Worm (Caenorhabditis elegans) whole organism, young adult: Measurements from ENCODE around the gene T27E4.7.

Source experiments
- B0019.2 ChIP-seq: fragments of 200-800 bp; sonication (Bioruptor generic); conservative IDR thresholded peaks from 2 replicates; pipeline ENCODE4 v1.3.6; 2022; ENCODE audit warnings: missing genetic modification reagents, missing genetic modification characterization, missing compliant biosample characterization
- C06A6.2 ChIP-seq: fragments of 200-800 bp; sonication (Bioruptor generic); conservative IDR thresholded peaks from 2 replicates; pipeline ENCODE4 v1.3.6; 2022; ENCODE audit warnings: missing genetic modification characterization, missing compliant biosample characterization
- F33H1.4 ChIP-seq: fragments of 200-800 bp; sonication (Bioruptor generic); IDR thresholded peaks from 2 replicates; pipeline ENCODE4 v1.3.6; 2022; ENCODE audit warnings: missing genetic modification reagents, missing genetic modification characterization, missing compliant biosample characterization
- F37B4.10 ChIP-seq: fragments of 200-800 bp; sonication (Bioruptor generic); IDR thresholded peaks from 2 replicates; pipeline ENCODE4 v1.3.6; 2022; ENCODE audit warnings: missing genetic modification characterization, missing compliant biosample characterization
- F49E8.2 ChIP-seq: sonication (generic microtip); optimal IDR thresholded peaks from 3 replicates; lab custom pipeline; 2017; ENCODE audit warnings: missing genetic modification characterization, mild to moderate bottlenecking, missing compliant biosample characterization, antibody characterized with exemption, moderate library complexity; ENCODE audit not compliant: insufficient read depth
- F57A8.1 ChIP-seq: fragments of 200-800 bp; sonication (Bioruptor generic); optimal IDR thresholded peaks from 2 replicates; lab custom pipeline; 2018; ENCODE audit warnings: mild to moderate bottlenecking, missing genetic modification characterization, moderate library complexity, missing compliant biosample characterization
- F57C9.4 ChIP-seq: sonication (generic microtip); optimal IDR thresholded peaks from 2 replicates; lab custom pipeline; 2017; ENCODE audit warnings: mild to moderate bottlenecking, missing genetic modification characterization, missing compliant biosample characterization
- T26A5.8 ChIP-seq: sonication (generic microtip); optimal IDR thresholded peaks from 2 replicates; lab custom pipeline; 2016; ENCODE audit warnings: missing genetic modification characterization, missing compliant biosample characterization
- Y53F4B.3 ChIP-seq: fragments of 200-800 bp; sonication (Bioruptor generic); IDR thresholded peaks from 2 replicates; pipeline ENCODE4 v1.3.6; 2022; ENCODE audit warnings: missing genetic modification reagents, missing genetic modification characterization, missing compliant biosample characterization
- Y56A3A.18 ChIP-seq: fragments of 200-800 bp; sonication (Bioruptor generic); IDR thresholded peaks from 2 replicates; pipeline ENCODE4 v1.3.6; 2022; ENCODE audit warnings: missing genetic modification reagents, missing genetic modification characterization, missing compliant biosample characterization
- ZK185.1 ChIP-seq: sonication (generic microtip); optimal IDR thresholded peaks from 2 replicates; lab custom pipeline; 2016; ENCODE audit warnings: mild to moderate bottlenecking, missing genetic modification characterization, missing compliant biosample characterization; ENCODE audit not compliant: poor library complexity, severe bottlenecking
- ama-1 ChIP-seq, 3 experiments: fragments of 150-350 bp in 1 of 3; sonication (generic microtip) in 2 of 3; optimal IDR thresholded peaks; 2 replicates each; lab custom pipeline; 2014 to 2018; ENCODE audit warnings: missing biosample characterization in 2 of 3, missing genetic modification characterization in 2 of 3, missing genetic modification reagents in 2 of 3
- aptf-2 ChIP-seq: fragments of 200-800 bp; sonication (Bioruptor generic); conservative IDR thresholded peaks from 2 replicates; pipeline ENCODE4 v1.3.6; 2022; ENCODE audit warnings: missing genetic modification reagents, missing genetic modification characterization, missing compliant biosample characterization
- atf-7 ChIP-seq: sonication (generic microtip); optimal IDR thresholded peaks from 2 replicates; lab custom pipeline; 2017; ENCODE audit warnings: mild to moderate bottlenecking, missing genetic modification characterization, missing compliant biosample characterization
- athp-1 ChIP-seq: sonication (generic microtip); optimal IDR thresholded peaks from 2 replicates; lab custom pipeline; 2017; ENCODE audit warnings: mild to moderate bottlenecking, missing genetic modification characterization, missing compliant biosample characterization
- cebp-1 ChIP-seq, 2 experiments: fragments of 200-800 bp in 1 of 2; sonication (Bioruptor generic) in 1 of 2; sonication (generic microtip) in 1 of 2; IDR thresholded peaks in 1 of 2; optimal IDR thresholded peaks in 1 of 2; 2 replicates each; pipeline versions ENCODE4 v1.3.6 to Lab custom; 2017 to 2022; ENCODE audit warnings: missing compliant biosample characterization in 2 of 2, missing genetic modification characterization in 2 of 2, mild to moderate bottlenecking in 1 of 2, missing genetic modification reagents in 1 of 2, moderate library complexity in 1 of 2
- ceh-100 ChIP-seq: fragments of 200-800 bp; sonication (Bioruptor generic); IDR thresholded peaks from 2 replicates; pipeline ENCODE4 v1.3.6; 2022; ENCODE audit warnings: missing genetic modification reagents, missing genetic modification characterization, missing compliant biosample characterization
- ceh-27 ChIP-seq: fragments of 200-800 bp; sonication (Bioruptor generic); optimal IDR thresholded peaks from 2 replicates; lab custom pipeline; 2018; ENCODE audit warnings: mild to moderate bottlenecking, missing genetic modification characterization, moderate library complexity, missing compliant biosample characterization
- ceh-91 ChIP-seq: fragments of 200-800 bp; sonication (Bioruptor generic); IDR thresholded peaks from 2 replicates; pipeline ENCODE4 v1.3.6; 2022; ENCODE audit warnings: missing genetic modification reagents, missing genetic modification characterization, missing compliant biosample characterization
- chd-7 ChIP-seq: sonication (generic microtip); optimal IDR thresholded peaks from 2 replicates; lab custom pipeline; 2016; ENCODE audit warnings: mild to moderate bottlenecking, missing genetic modification characterization, moderate library complexity, missing compliant biosample characterization
- die-1 ChIP-seq: sonication (generic microtip); optimal IDR thresholded peaks from 2 replicates; lab custom pipeline; 2016; ENCODE audit warnings: missing genotype, mild to moderate bottlenecking, missing genetic modification characterization, missing compliant biosample characterization
- dpl-1 ChIP-seq: fragments of 150-350 bp; optimal IDR thresholded peaks from 2 replicates; lab custom pipeline; 2014; ENCODE audit warnings: missing biosample characterization, missing genetic modification reagents, missing genetic modification characterization
- efl-1 ChIP-seq: fragments of 150-350 bp; optimal IDR thresholded peaks from 2 replicates; lab custom pipeline; 2014; ENCODE audit warnings: missing biosample characterization, missing genetic modification reagents, missing genetic modification characterization
- egl-44 ChIP-seq: fragments of 200-800 bp; sonication (Bioruptor generic); IDR thresholded peaks from 2 replicates; pipeline ENCODE4 v1.3.6; 2022; ENCODE audit warnings: missing genetic modification reagents, missing genetic modification characterization, missing compliant biosample characterization
- him-1 ChIP-seq: sonication (generic microtip); optimal IDR thresholded peaks from 2 replicates; lab custom pipeline; 2016; ENCODE audit warnings: missing genotype, missing genetic modification reagents, missing genetic modification characterization, missing compliant biosample characterization
- lag-1 ChIP-seq: fragments of 200-800 bp; sonication (Bioruptor generic); IDR thresholded peaks from 2 replicates; pipeline ENCODE4 v1.3.6; 2022; ENCODE audit warnings: missing genetic modification reagents, missing genetic modification characterization, missing compliant biosample characterization
- lin-35 ChIP-seq, 3 experiments: fragments of 150-350 bp in 2 of 3; sonication (generic microtip) in 1 of 3; optimal IDR thresholded peaks; 2 replicates each; lab custom pipeline; 2014 to 2018; ENCODE audit warnings: missing biosample characterization in 3 of 3, missing genetic modification characterization in 3 of 3, missing genetic modification reagents in 3 of 3
- lsl-1 ChIP-seq: fragments of 200-800 bp; sonication (Bioruptor generic); optimal IDR thresholded peaks from 2 replicates; lab custom pipeline; 2018; ENCODE audit warnings: mild to moderate bottlenecking, missing genetic modification characterization, moderate library complexity, missing compliant biosample characterization
- mcd-1 ChIP-seq: fragments of 200-800 bp; sonication (Bioruptor generic); IDR thresholded peaks from 2 replicates; pipeline ENCODE4 v1.3.6; 2022; ENCODE audit warnings: missing genetic modification reagents, missing genetic modification characterization, missing compliant biosample characterization
- mel-28 ChIP-seq: sonication (generic microtip); optimal IDR thresholded peaks from 2 replicates; lab custom pipeline; 2016; ENCODE audit warnings: borderline replicate concordance, mild to moderate bottlenecking, missing genetic modification characterization, missing compliant biosample characterization
- nfya-1 ChIP-seq: sonication (generic microtip); optimal IDR thresholded peaks from 2 replicates; lab custom pipeline; 2017; ENCODE audit warnings: antibody characterized with exemption, missing compliant biosample characterization, missing genetic modification characterization, borderline replicate concordance; ENCODE audit not compliant: insufficient read depth
- nfya-2 ChIP-seq: fragments of 200-800 bp; sonication (Bioruptor generic); IDR thresholded peaks from 2 replicates; pipeline ENCODE4 v1.3.6; 2022; ENCODE audit warnings: missing genetic modification reagents, missing genetic modification characterization, missing compliant biosample characterization
- nhr-80 ChIP-seq: sonication (generic microtip); optimal IDR thresholded peaks from 2 replicates; lab custom pipeline; 2016; ENCODE audit warnings: missing genetic modification characterization, missing compliant biosample characterization
- rcor-1 ChIP-seq: fragments of 200-800 bp; sonication (Bioruptor generic); IDR thresholded peaks from 2 replicates; pipeline ENCODE4 v1.3.6; 2022; ENCODE audit warnings: missing genetic modification reagents, missing genetic modification characterization, missing compliant biosample characterization
- snpc-4 ChIP-seq, 5 experiments: fragments of 150-350 bp in 1 of 5; sonication (generic microtip) in 4 of 5; optimal IDR thresholded peaks; 2 replicates each; lab custom pipeline; 2014 to 2018; ENCODE audit warnings: missing genetic modification characterization in 5 of 5, missing biosample characterization in 3 of 5, antibody characterized with exemption in 2 of 5, mild to moderate bottlenecking in 2 of 5, missing compliant biosample characterization in 2 of 5, missing genotype in 2 of 5, moderate library complexity in 2 of 5, missing genetic modification reagents in 1 of 5
- somi-1 ChIP-seq: fragments of 200-800 bp; sonication (Bioruptor generic); optimal IDR thresholded peaks from 2 replicates; lab custom pipeline; 2018; ENCODE audit warnings: mild to moderate bottlenecking, missing genetic modification characterization, missing compliant biosample characterization
- sptf-2 ChIP-seq: fragments of 200-800 bp; sonication (Bioruptor generic); optimal IDR thresholded peaks from 2 replicates; lab custom pipeline; 2018; ENCODE audit warnings: mild to moderate bottlenecking, missing genetic modification characterization, missing compliant biosample characterization
- unc-62 ChIP-seq: fragments of 150-350 bp; optimal IDR thresholded peaks from 2 replicates; lab custom pipeline; 2014; ENCODE audit warnings: missing biosample characterization, missing genetic modification reagents, missing genetic modification characterization
- ztf-18 ChIP-seq: sonication (generic microtip); optimal IDR thresholded peaks from 2 replicates; lab custom pipeline; 2016; ENCODE audit warnings: missing genotype, mild to moderate bottlenecking, missing genetic modification characterization, missing compliant biosample characterization
- ztf-28 ChIP-seq: fragments of 200-800 bp; sonication (Bioruptor generic); IDR thresholded peaks from 2 replicates; pipeline ENCODE4 v1.3.6; 2022; ENCODE audit warnings: missing genetic modification reagents, missing genetic modification characterization, missing compliant biosample characterization

T27E4.7 gene

ce11 chrV:9085845-9086244 is 9.7 kb upstream of the T27E4.7 start:
- TF ChIP-seq athp-1 (tag; lab: Kevin White, UChicago): no peak
- TF ChIP-seq F57C9.4: no peak
- TF ChIP-seq, all 124 proteins: peak for 0

- TF ChIP-seq unc-62 (GFP tag; lab: Kevin White, UChicago) (no peak), chd-7 (tag; lab: Kevin White, UChicago) (no peak), nfya-1 (tag; lab: Kevin White, UChicago) (no peak), lag-1 (no peak), somi-1 (GFP tag; lab: Kevin White, UChicago) (no peak), F33H1.4 (no peak), rcor-1 (GFP tag; lab: Robert Waterston, UW) (no peak), egl-44 (GFP tag; lab: Robert Waterston, UW) (no peak), ceh-100 (no peak), T26A5.8 (tag; lab: Kevin White, UChicago) (no peak), ztf-28 (GFP tag; lab: Robert Waterston, UW) (no peak), aptf-2 (GFP tag; lab: Robert Waterston, UW) (no peak)
Measured at ce11 chrV:9084252-9084651, 8.1 kb upstream of the T27E4.7 start.

- TF ChIP-seq snpc-4 (GFP tag; optimal IDR thresholded peaks at IDR 0.05; lab: Kevin White, UChicago) (no peak), snpc-4 (tag; optimal IDR thresholded peaks at IDR 0.05; lab: Kevin White, UChicago) (no peak), lsl-1 (no peak), atf-7 (tag; lab: Kevin White, UChicago) (no peak), ama-1 (optimal IDR thresholded peaks at IDR 0.05; lab: Kevin White, UChicago) (no peak), ama-1 (GFP tag; optimal IDR thresholded peaks at IDR 0.05; lab: Kevin White, UChicago) (no peak), dpl-1 (GFP tag; lab: Kevin White, UChicago) (no peak), nfya-2 (GFP tag; lab: Robert Waterston, UW) (no peak), mel-28 (no peak), ceh-100 (no peak), him-1 (tag; lab: Kevin White, UChicago) (no peak), Y53F4B.3 (GFP tag; lab: Robert Waterston, UW) (no peak), B0019.2 (GFP tag; lab: Robert Waterston, UW) (no peak), lin-35 (GFP tag; optimal IDR thresholded peaks at IDR 0.05; lab: Kevin White, UChicago) (no peak)
Measured at ce11 chrV:9082350-9082749, 6.2 kb upstream of the T27E4.7 start.

ce11 chrV:9081410-9081809 is 5.3 kb upstream of the T27E4.7 start:
- no peak for TF ChIP-seq F57C9.4
- no peak for TF ChIP-seq C06A6.2 (GFP tag; lab: Robert Waterston, UW)
- TF ChIP-seq mcd-1 (GFP tag; lab: Robert Waterston, UW): no peak
- no peak for TF ChIP-seq F37B4.10 (GFP tag; lab: Robert Waterston, UW)
- TF ChIP-seq die-1 (tag; lab: Kevin White, UChicago): no peak
- no peak for TF ChIP-seq sptf-2 (GFP tag; lab: Kevin White, UChicago)
- TF ChIP-seq cebp-1 (GFP tag; IDR thresholded peaks at IDR 0.05; lab: Robert Waterston, UW): no peak
- peak; percentile 13 for TF ChIP-seq cebp-1 (tag; optimal IDR thresholded peaks at IDR 0.05; lab: Kevin White, UChicago)
- TF ChIP-seq Y56A3A.18: no peak
- no peak for TF ChIP-seq F49E8.2 (tag; lab: Kevin White, UChicago)
- no peak for TF ChIP-seq dpl-1 (GFP tag; lab: Kevin White, UChicago)
- no peak for TF ChIP-seq ztf-18 (tag; lab: Kevin White, UChicago)
- TF ChIP-seq F57A8.1 (GFP tag; lab: Kevin White, UChicago): no peak
- TF ChIP-seq lag-1: no peak
- TF ChIP-seq ceh-27 (GFP tag; lab: Kevin White, UChicago): no peak
- peak; percentile 62 for TF ChIP-seq nhr-80 (tag; lab: Kevin White, UChicago)
- TF ChIP-seq B0019.2 (GFP tag; lab: Robert Waterston, UW): no peak
- no peak for TF ChIP-seq ceh-91 (GFP tag; lab: Robert Waterston, UW)
- no peak for TF ChIP-seq ama-1 (optimal IDR thresholded peaks at IDR 0.05; lab: Kevin White, UChicago)
- no peak for TF ChIP-seq ama-1 (GFP tag; optimal IDR thresholded peaks at IDR 0.05; lab: Kevin White, UChicago)
- TF ChIP-seq ZK185.1: peak; percentile 17
- no peak for TF ChIP-seq efl-1 (GFP tag; lab: Kevin White, UChicago)
